Fruit fly (Drosophila melanogaster) whole organism, prepupa: ENCODE measurements around the gene CG5966.
A peak's percentile ranks its signal among the peaks of the same experiment; 100 is the strongest.

Experiments used
- CG11294 ChIP-seq: fragments of 200-800 bp; sonication (Bioruptor generic); IDR thresholded peaks from 2 replicates; pipeline ENCODE4 v1.3.6; 2022; ENCODE audit warnings: missing biosample characterization, missing genetic modification characterization
- CG15336 ChIP-seq: fragments of 200-800 bp; sonication (Bioruptor generic); IDR thresholded peaks from 2 replicates; pipeline ENCODE4 v1.3.6; 2022; ENCODE audit warnings: missing biosample characterization, missing genetic modification characterization
- CG9139 ChIP-seq: fragments of 200-800 bp; sonication (Bioruptor generic); optimal IDR thresholded peaks from 3 replicates; lab custom pipeline; 2017; ENCODE audit warnings: missing biosample characterization, mild to moderate bottlenecking, missing genetic modification characterization
- Eip78C ChIP-seq: fragments of 200-800 bp; sonication (Bioruptor generic); peaks from one replicate; lab custom pipeline; 2016; ENCODE audit warnings: missing biosample characterization, missing genetic modification characterization
- Hr38 ChIP-seq: sonication (Bioruptor generic); optimal IDR thresholded peaks from 2 replicates; lab custom pipeline; 2016; ENCODE audit warnings: missing biosample characterization, missing genetic modification characterization
- OdsH ChIP-seq: fragments of 200-800 bp; sonication (Bioruptor generic); optimal IDR thresholded peaks from 3 replicates; lab custom pipeline; 2016; ENCODE audit warnings: missing biosample characterization, missing genetic modification characterization
- cyc ChIP-seq: fragments of 200-800 bp; sonication (Bioruptor generic); optimal IDR thresholded peaks from 3 replicates; lab custom pipeline; 2016; ENCODE audit warnings: missing biosample characterization, missing genetic modification characterization
- fd59A ChIP-seq: fragments of 200-800 bp; sonication (Bioruptor generic); optimal IDR thresholded peaks from 2 replicates; lab custom pipeline; 2017; ENCODE audit warnings: missing biosample characterization, mild to moderate bottlenecking, missing genetic modification characterization, missing genetic modification reagents

- TF ChIP-seq Eip78C (GFP tag; lab: Kevin White, UChicago) (peak; percentile 84), cyc (GFP tag; lab: Kevin White, UChicago) (peak; percentile 66), CG11294 (GFP tag; lab: Robert Waterston, UW) (no peak), Hr38 (GFP tag; lab: Kevin White, UChicago) (no peak), CG15336 (GFP tag; lab: Robert Waterston, UW) (no peak), CG9139 (no peak), OdsH (GFP tag; lab: Kevin White, UChicago) (no peak), fd59A (GFP tag; lab: Kevin White, UChicago) (peak; percentile 5)
These were observed 43.1 kb downstream of the CG5966 start for dm6 chrX:6031692-6032091.
